Worm (Caenorhabditis elegans): ENCODE measurements around the gene T15B7.14.
A peak's percentile ranks its signal among the peaks of the same experiment; 100 is the strongest.

T15B7.14 gene

DNA sequence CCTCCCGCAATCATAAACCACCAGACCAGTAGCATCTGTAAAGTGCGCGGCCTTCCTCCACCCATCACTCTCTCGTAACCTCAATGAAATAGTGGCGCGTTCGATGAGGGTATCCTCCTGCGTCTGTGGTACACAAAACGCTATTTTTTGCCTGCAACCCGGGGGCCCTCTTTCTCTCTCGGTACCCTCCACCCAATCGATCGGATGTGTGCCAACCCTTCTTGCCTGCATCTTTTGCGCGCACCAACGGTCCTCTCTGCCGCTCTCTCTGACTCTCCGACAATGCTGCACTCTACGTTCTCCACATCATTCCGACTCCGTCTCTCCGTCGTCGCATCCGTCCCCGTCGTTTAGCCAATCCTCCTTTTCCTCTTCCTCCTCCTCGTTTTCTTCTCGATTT, 44.3 kb upstream of the T15B7.14 start (continued):
- TF ChIP-seq atf-7 (tag; optimal IDR thresholded peaks at IDR 0.05) (no peak), F22D6.2 (tag; optimal IDR thresholded peaks at IDR 0.05) (no peak), B0035.1 (tag; optimal IDR thresholded peaks at IDR 0.05) (no peak), chd-7 (tag; optimal IDR thresholded peaks at IDR 0.05) (peak; percentile 57), gei-17 (GFP tag; optimal IDR thresholded peaks at IDR 0.05) (peak; percentile 16), C17E4.6 (GFP tag; IDR thresholded peaks at IDR 0.05) (no peak), nfya-2 (GFP tag; IDR thresholded peaks at IDR 0.05) (no peak), rcor-1 (GFP tag; IDR thresholded peaks at IDR 0.05) (peak; percentile 67), sptf-2 (GFP tag; optimal IDR thresholded peaks at IDR 0.05) (no peak), aptf-3 (GFP tag; IDR thresholded peaks at IDR 0.05) (no peak), bed-2 (GFP tag; IDR thresholded peaks at IDR 0.05) (peak; percentile 40; the same call in 1 of the 2 replicates), ceh-27 (GFP tag; optimal IDR thresholded peaks at IDR 0.05) (peak; percentile 78), madf-3 (GFP tag; IDR thresholded peaks at IDR 0.05) (peak; percentile 54; the same call in 1 of the 2 replicates), lsl-1 (GFP tag; optimal IDR thresholded peaks at IDR 0.05) (no peak), attf-6 (GFP tag; IDR thresholded peaks at IDR 0.05) (no peak), unc-62 (GFP tag; optimal IDR thresholded peaks at IDR 0.05) (no peak), mxl-1 (tag; optimal IDR thresholded peaks at IDR 0.05) (no peak), pbrm-1 (GFP tag; IDR thresholded peaks at IDR 0.05) (peak; percentile 60; the same call in 1 of the 2 replicates), somi-1 (GFP tag; optimal IDR thresholded peaks at IDR 0.05) (peak; percentile 20), ekl-4 (GFP tag; IDR thresholded peaks at IDR 0.05) (no peak), lin-26 (GFP tag; IDR thresholded peaks at IDR 0.05) (0 out of 2 replicates have a peak, but pooled peaks have one; percentile 43), athp-1 (tag; optimal IDR thresholded peaks at IDR 0.05) (peak; percentile 45), egl-18 (GFP tag; IDR thresholded peaks at IDR 0.05) (0 out of 2 replicates have a peak, but pooled peaks have one; percentile 45), mcd-1 (GFP tag; IDR thresholded peaks at IDR 0.05) (peak; percentile 52), snpc-4 (GFP tag; optimal IDR thresholded peaks at IDR 0.05) (peak; percentile 2), snpc-4 (tag; optimal IDR thresholded peaks at IDR 0.05) (peak in 2 of 4 experiments; percentile 48), lsy-27 (tag; optimal IDR thresholded peaks at IDR 0.05; ENCODE audit: borderline replicate concordance, insufficient read depth) (no peak), lin-40 (tag; optimal IDR thresholded peaks at IDR 0.05) (peak; percentile 66), lin-54 (GFP tag; optimal IDR thresholded peaks at IDR 0.05) (peak; percentile 17), unc-130 (GFP tag; optimal IDR thresholded peaks at IDR 0.05) (no peak), nhr-80 (tag; optimal IDR thresholded peaks at IDR 0.05) (no peak), attf-5 (GFP tag; optimal IDR thresholded peaks at IDR 0.05) (peak; percentile 53), ceh-100 (GFP tag; IDR thresholded peaks at IDR 0.05) (no peak), hlh-26 (GFP tag; conservative IDR thresholded peaks at IDR 0.05) (no peak), zfh-2 (GFP tag; conservative IDR thresholded peaks at IDR 0.05) (peak; percentile 99), sea-2 (GFP tag; IDR thresholded peaks at IDR 0.05) (no peak), akir-1 (GFP tag; optimal IDR thresholded peaks at IDR 0.05) (no peak)

DNA sequence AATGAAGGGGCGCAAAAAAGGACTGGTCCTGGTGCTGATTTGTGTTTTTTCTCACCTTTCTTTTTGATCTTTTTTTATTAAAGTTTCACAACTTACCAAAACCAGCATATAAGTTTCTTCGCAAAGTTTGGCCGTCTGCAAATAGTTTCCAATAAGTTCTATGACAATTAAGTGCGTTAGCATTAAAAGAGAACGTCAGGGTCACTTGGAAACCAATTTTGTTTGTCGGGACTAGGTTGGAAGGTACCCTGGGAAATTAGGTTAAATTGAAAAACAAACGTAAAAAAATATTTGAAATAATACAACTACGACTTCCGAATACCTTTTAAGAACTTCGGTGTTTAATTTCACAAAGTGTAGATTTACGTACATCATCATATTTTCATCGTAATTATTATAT, 43.4 kb upstream of the T15B7.14 start:
- TF ChIP-seq D2030.7 (GFP tag; IDR thresholded peaks at IDR 0.05) (no peak), F39B2.1 (GFP tag; IDR thresholded peaks at IDR 0.05) (no peak), mcd-1 (GFP tag; IDR thresholded peaks at IDR 0.05) (no peak), lin-26 (GFP tag; IDR thresholded peaks at IDR 0.05) (no peak)

Data from whole organism, young adult.